Worm (Caenorhabditis elegans) whole organism, young adult: ENCODE data around the gene arrd-25.

Experiments used
- Y53F4B.3 ChIP-seq: fragments of 200-800 bp; sonication (Bioruptor generic); IDR thresholded peaks from 2 replicates; pipeline ENCODE4 v1.3.6; 2022; ENCODE audit warnings: missing genetic modification reagents, missing genetic modification characterization, missing compliant biosample characterization
- ama-1 ChIP-seq, 3 experiments: fragments of 150-350 bp in 1 of 3; sonication (generic microtip) in 2 of 3; optimal IDR thresholded peaks; 2 replicates each; lab custom pipeline; 2014 to 2018; ENCODE audit warnings: missing biosample characterization in 2 of 3, missing genetic modification characterization in 2 of 3, missing genetic modification reagents in 2 of 3
- rpc-1 ChIP-seq, 2 experiments: fragments of 150-350 bp in 1 of 2; sonication (generic microtip) in 1 of 2; optimal IDR thresholded peaks; 2 replicates each; lab custom pipeline; 2014 to 2018; ENCODE audit warnings: missing biosample characterization in 1 of 2, missing genetic modification characterization in 1 of 2, missing genetic modification reagents in 1 of 2, missing genotype in 1 of 2
- unc-62 ChIP-seq: fragments of 150-350 bp; optimal IDR thresholded peaks from 2 replicates; lab custom pipeline; 2014; ENCODE audit warnings: missing biosample characterization, missing genetic modification reagents, missing genetic modification characterization

DNA sequence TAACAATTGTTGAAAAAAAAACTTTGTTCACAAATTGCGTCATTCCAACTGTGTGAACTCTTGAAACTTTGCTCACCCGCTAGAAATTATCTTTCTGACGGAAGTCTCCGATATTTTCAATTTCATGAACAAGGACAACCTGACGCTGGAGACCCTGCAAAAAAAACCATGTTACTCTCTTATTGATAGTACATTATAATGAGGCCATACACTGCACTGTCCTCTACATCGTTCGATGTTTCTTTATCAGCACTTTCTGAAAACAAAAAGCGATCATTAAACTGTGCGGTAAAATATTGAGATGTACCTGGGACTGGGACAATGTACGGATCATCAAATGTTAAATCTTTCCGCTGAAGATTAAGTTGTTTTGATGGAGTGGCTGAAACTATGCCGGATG is 30.1 kb upstream of the arrd-25 start:
- no peak for TF ChIP-seq unc-62 (GFP tag; lab: Kevin White, UChicago)
- TF ChIP-seq rpc-1 (optimal IDR thresholded peaks at IDR 0.05; lab: Kevin White, UChicago), result no peak
- TF ChIP-seq rpc-1 (tag; optimal IDR thresholded peaks at IDR 0.05; lab: Kevin White, UChicago), result no peak
- no peak for TF ChIP-seq ama-1 (optimal IDR thresholded peaks at IDR 0.05; lab: Kevin White, UChicago)
- TF ChIP-seq ama-1 (GFP tag; optimal IDR thresholded peaks at IDR 0.05; lab: Kevin White, UChicago), result no peak
- TF ChIP-seq Y53F4B.3 (GFP tag; lab: Robert Waterston, UW), result no peak
